Fruit fly (Drosophila melanogaster) whole organism, embryonic: Measurements from ENCODE around the gene CG6610.

Experiments used
- Atf6 ChIP-seq: fragments of 200-800 bp; sonication (Bioruptor generic); IDR thresholded peaks from 2 replicates; pipeline ENCODE4 v1.3.6; 2022; ENCODE audit warnings: missing biosample characterization, missing genetic modification characterization
- Awh ChIP-seq: fragments of 200-800 bp; sonication (Bioruptor generic); IDR thresholded peaks from 2 replicates; pipeline ENCODE4, ENCODE4 v1.3.6; 2022; ENCODE audit warnings: missing biosample characterization, missing genetic modification characterization
- CG10147 ChIP-seq: fragments of 200-800 bp; sonication (Bioruptor generic); optimal IDR thresholded peaks from 2 replicates; lab custom pipeline; 2019; ENCODE audit warnings: missing biosample characterization, mild to moderate bottlenecking, missing genetic modification characterization, moderate library complexity
- CG10209 ChIP-seq: fragments of 200-800 bp; sonication (Bioruptor generic); optimal IDR thresholded peaks from 3 replicates; lab custom pipeline; 2017; ENCODE audit warnings: missing biosample characterization, mild to moderate bottlenecking, missing genetic modification characterization, missing genetic modification reagents
- CG11504 ChIP-seq: fragments of 200-800 bp; sonication (Bioruptor generic); optimal IDR thresholded peaks from 3 replicates; lab custom pipeline; 2019; ENCODE audit warnings: missing biosample characterization, mild to moderate bottlenecking, missing genetic modification characterization, moderate library complexity
- CG12155 ChIP-seq: fragments of 200-800 bp; sonication (Bioruptor generic); optimal IDR thresholded peaks from 3 replicates; lab custom pipeline; 2016; ENCODE audit warnings: missing biosample characterization, missing genetic modification characterization
- CG12942 ChIP-seq: fragments of 200-800 bp; sonication (Bioruptor generic); optimal IDR thresholded peaks from 3 replicates; lab custom pipeline; 2016; ENCODE audit warnings: missing biosample characterization, missing genetic modification characterization
- CG14050 ChIP-seq: fragments of 200-800 bp; sonication (Bioruptor generic); IDR thresholded peaks from 3 replicates; pipeline ENCODE4 v1.3.6; 2022; ENCODE audit warnings: missing biosample characterization, missing genetic modification characterization
- CG1603 ChIP-seq: fragments of 200-800 bp; sonication (Bioruptor generic); optimal IDR thresholded peaks from 2 replicates; lab custom pipeline; 2019; ENCODE audit warnings: missing biosample characterization, mild to moderate bottlenecking, missing genetic modification characterization, moderate library complexity
- CG17361 ChIP-seq: fragments of 200-800 bp; sonication (Bioruptor generic); IDR thresholded peaks from 3 replicates; pipeline ENCODE4 v1.3.6; 2022; ENCODE audit warnings: missing biosample characterization, missing genetic modification characterization
- CG1792 ChIP-seq: fragments of 200-800 bp; sonication (Bioruptor generic); optimal IDR thresholded peaks from 2 replicates; lab custom pipeline; 2016; ENCODE audit warnings: missing biosample characterization, missing genetic modification characterization
- CG18262 ChIP-seq: fragments of 200-800 bp; optimal IDR thresholded peaks from 3 replicates; lab custom pipeline; 2019; ENCODE audit warnings: missing biosample characterization, mild to moderate bottlenecking, missing genetic modification characterization, moderate library complexity
- CG30020 ChIP-seq: fragments of 200-800 bp; optimal IDR thresholded peaks from 2 replicates; lab custom pipeline; 2019; ENCODE audit warnings: missing biosample characterization, mild to moderate bottlenecking, missing genetic modification characterization, moderate library complexity
- CG43689 ChIP-seq: fragments of 200-800 bp; sonication (Bioruptor generic); IDR thresholded peaks from 2 replicates; pipeline ENCODE4 v1.3.6; 2022; ENCODE audit warnings: missing biosample characterization, missing genetic modification characterization
- CG6254 ChIP-seq: fragments of 200-800 bp; sonication (Bioruptor generic); optimal IDR thresholded peaks from 3 replicates; lab custom pipeline; 2017; ENCODE audit warnings: mild to moderate bottlenecking, missing biosample characterization, missing genetic modification reagents, missing genetic modification characterization
- CG7987 ChIP-seq: fragments of 200-800 bp; sonication (Bioruptor generic); optimal IDR thresholded peaks from 2 replicates; lab custom pipeline; 2018; ENCODE audit warnings: missing biosample characterization, mild to moderate bottlenecking, missing genetic modification characterization, moderate library complexity
- CG8388 ChIP-seq: fragments of 200-800 bp; sonication (Bioruptor generic); optimal IDR thresholded peaks from 2 replicates; lab custom pipeline; 2019; ENCODE audit warnings: missing biosample characterization, mild to moderate bottlenecking, missing genetic modification characterization, moderate library complexity
- CG9817 ChIP-seq: fragments of 200-800 bp; sonication (Bioruptor generic); optimal IDR thresholded peaks from 2 replicates; lab custom pipeline; 2018; ENCODE audit warnings: missing biosample characterization, mild to moderate bottlenecking, missing genetic modification characterization, moderate library complexity
- Dip2 ChIP-seq: fragments of 200-800 bp; sonication (Bioruptor generic); IDR thresholded peaks from 2 replicates; pipeline ENCODE4 v1.3.6; 2022; ENCODE audit warnings: missing biosample characterization, missing genetic modification characterization
- Dp ChIP-seq: fragments of 200-800 bp; sonication (Bioruptor generic); optimal IDR thresholded peaks from 2 replicates; lab custom pipeline; 2018; ENCODE audit warnings: missing biosample characterization, mild to moderate bottlenecking, missing genetic modification characterization, moderate library complexity
- Eip74EF ChIP-seq, 2 experiments: fragments of 200-800 bp in 1 of 2; fragments of >200 bp in 1 of 2; sonication (Bioruptor generic) in 1 of 2; optimal IDR thresholded peaks; 2 replicates each; lab custom pipeline; 2017 to 2019; ENCODE audit warnings: missing biosample characterization in 2 of 2, missing genetic modification characterization in 2 of 2, mild to moderate bottlenecking in 1 of 2, moderate library complexity in 1 of 2
- Fer1 ChIP-seq: fragments of 200-800 bp; sonication (Bioruptor generic); optimal IDR thresholded peaks from 2 replicates; lab custom pipeline; 2017; ENCODE audit warnings: missing biosample characterization, mild to moderate bottlenecking, missing genetic modification characterization
- Hmr ChIP-seq: fragments of 200-800 bp; sonication (Bioruptor generic); optimal IDR thresholded peaks from 3 replicates; lab custom pipeline; 2017; ENCODE audit warnings: mild to moderate bottlenecking, missing biosample characterization, missing genetic modification reagents, missing genetic modification characterization
- Hmx ChIP-seq: fragments of 200-800 bp; sonication (Bioruptor generic); optimal IDR thresholded peaks from 2 replicates; lab custom pipeline; 2016; ENCODE audit warnings: missing biosample characterization, missing genetic modification characterization
- Mes4 ChIP-seq: fragments of 200-800 bp; sonication (Bioruptor generic); optimal IDR thresholded peaks from 2 replicates; lab custom pipeline; 2016; ENCODE audit warnings: missing biosample characterization, missing genetic modification characterization
- NFAT ChIP-seq: fragments of 200-800 bp; sonication (Bioruptor generic); IDR thresholded peaks from 2 replicates; pipeline ENCODE4 v1.3.6; 2022; ENCODE audit warnings: missing biosample characterization, missing genetic modification characterization
- Oli ChIP-seq: fragments of 200-800 bp; sonication (Bioruptor generic); optimal IDR thresholded peaks from 2 replicates; lab custom pipeline; 2018; ENCODE audit warnings: missing biosample characterization, mild to moderate bottlenecking, missing genetic modification characterization, moderate library complexity
- TFAM ChIP-seq: fragments of 200-800 bp; sonication (Bioruptor generic); optimal IDR thresholded peaks from 2 replicates; lab custom pipeline; 2017; ENCODE audit warnings: missing biosample characterization, missing genetic modification characterization, inconsistent platforms
- Tbp ChIP-seq: fragments of >200 bp; optimal IDR thresholded peaks from 2 replicates; lab custom pipeline; 2018; ENCODE audit warnings: missing biosample characterization, missing genetic modification characterization
- ato ChIP-seq: fragments of 200-800 bp; sonication (Bioruptor generic); IDR thresholded peaks from 2 replicates; pipeline ENCODE4 v1.3.6; 2022; ENCODE audit warnings: missing biosample characterization, missing genetic modification characterization; ENCODE audit not compliant: partially characterized antibody
- bcd ChIP-seq: fragments of 200-800 bp; sonication (Bioruptor generic); optimal IDR thresholded peaks from 2 replicates; lab custom pipeline; 2017; ENCODE audit warnings: missing biosample characterization, mild to moderate bottlenecking, missing genetic modification characterization
- chif ChIP-seq, 2 experiments: fragments of 200-800 bp; sonication (Bioruptor generic); optimal IDR thresholded peaks; 3 replicates each; lab custom pipeline; 2016; ENCODE audit warnings: missing biosample characterization in 2 of 2, missing genetic modification characterization in 2 of 2
- dimm ChIP-seq: fragments of 200-800 bp; sonication (Bioruptor generic); IDR thresholded peaks from 2 replicates; pipeline ENCODE4 v1.3.6; 2022; ENCODE audit warnings: missing biosample characterization, missing genetic modification characterization
- dm ChIP-seq: fragments of 200-800 bp; sonication (Bioruptor generic); optimal IDR thresholded peaks from 3 replicates; lab custom pipeline; 2016; ENCODE audit warnings: missing biosample characterization, missing genetic modification characterization
- dysf ChIP-seq: fragments of 200-800 bp; sonication (Bioruptor generic); IDR thresholded peaks from 3 replicates; pipeline ENCODE4 v1.3.6; 2022; ENCODE audit warnings: missing biosample characterization, missing genetic modification characterization
- fu2 ChIP-seq: fragments of 200-800 bp; sonication (Bioruptor generic); optimal IDR thresholded peaks from 2 replicates; lab custom pipeline; 2016; ENCODE audit warnings: missing biosample characterization, missing genetic modification characterization
- gcm2 ChIP-seq: fragments of 200-800 bp; sonication (Bioruptor generic); optimal IDR thresholded peaks from 2 replicates; lab custom pipeline; 2016; ENCODE audit warnings: missing biosample characterization, missing genetic modification characterization
- gem ChIP-seq: fragments of 200-800 bp; sonication (Bioruptor generic); optimal IDR thresholded peaks from 2 replicates; lab custom pipeline; 2019; ENCODE audit warnings: missing biosample characterization, mild to moderate bottlenecking, missing genetic modification characterization, moderate library complexity
- grau ChIP-seq: fragments of 200-800 bp; optimal IDR thresholded peaks from 3 replicates; lab custom pipeline; 2019; ENCODE audit warnings: missing biosample characterization, mild to moderate bottlenecking, missing genetic modification characterization, moderate library complexity
- gt ChIP-seq: fragments of 200-800 bp; sonication (Bioruptor generic); IDR thresholded peaks from 2 replicates; pipeline ENCODE4 v1.3.6; 2022; ENCODE audit warnings: missing biosample characterization, missing genetic modification characterization
- ken ChIP-seq: fragments of 200-800 bp; sonication (Bioruptor generic); IDR thresholded peaks from 3 replicates; pipeline ENCODE4 v1.3.6; 2022; ENCODE audit warnings: missing biosample characterization, missing genetic modification characterization
- nmo ChIP-seq: fragments of 200-800 bp; sonication (Bioruptor generic); optimal IDR thresholded peaks from 2 replicates; lab custom pipeline; 2018; ENCODE audit warnings: missing biosample characterization, mild to moderate bottlenecking, missing genetic modification characterization, moderate library complexity
- pnt ChIP-seq: fragments of 200-800 bp; sonication (Bioruptor generic); optimal IDR thresholded peaks from 3 replicates; lab custom pipeline; 2016; ENCODE audit warnings: missing biosample characterization, missing genetic modification characterization
- prd ChIP-seq, 3 experiments: fragments of >200 bp in 2 of 3; fragments of 200-800 bp in 1 of 3; sonication (Bioruptor generic) in 1 of 3; optimal IDR thresholded peaks in 2 of 3; IDR thresholded peaks in 1 of 3; 2 replicates in 2 of 3; 3 replicates in 1 of 3; pipeline versions ENCODE4 v1.3.6 to Lab custom; 2017 to 2022; ENCODE audit warnings: missing biosample characterization in 1 of 3, missing genetic modification characterization in 1 of 3
- ro ChIP-seq: fragments of 200-800 bp; sonication (Bioruptor generic); IDR thresholded peaks from 2 replicates; pipeline ENCODE4 v1.3.6; 2022; ENCODE audit warnings: missing biosample characterization, missing genetic modification characterization
- row ChIP-seq: fragments of 200-800 bp; sonication (Bioruptor generic); IDR thresholded peaks from 3 replicates; pipeline ENCODE4 v1.3.6; 2022; ENCODE audit warnings: missing biosample characterization, missing genetic modification characterization
- schlank ChIP-seq: fragments of 200-800 bp; sonication (Bioruptor generic); optimal IDR thresholded peaks from 2 replicates; lab custom pipeline; 2018; ENCODE audit warnings: missing biosample characterization, mild to moderate bottlenecking, missing genetic modification characterization
- sens ChIP-seq: fragments of 200-800 bp; sonication (Bioruptor generic); peaks from one replicate; lab custom pipeline; 2016; ENCODE audit warnings: missing biosample characterization, missing genetic modification characterization
- sima ChIP-seq: fragments of 200-800 bp; sonication (Bioruptor generic); optimal IDR thresholded peaks from 2 replicates; lab custom pipeline; 2016; ENCODE audit warnings: missing biosample characterization, missing genetic modification characterization
- z ChIP-seq: fragments of 200-800 bp; sonication (Bioruptor generic); IDR thresholded peaks from 3 replicates; pipeline ENCODE4 v1.3.6; 2022; ENCODE audit warnings: missing biosample characterization, missing genetic modification characterization
- zen2 ChIP-seq: fragments of 200-800 bp; sonication (Bioruptor generic); IDR thresholded peaks from 3 replicates; pipeline ENCODE4 v1.3.6; 2022; ENCODE audit warnings: missing biosample characterization, missing genetic modification characterization; ENCODE audit not compliant: partially characterized antibody

CG6610 gene

DNA sequence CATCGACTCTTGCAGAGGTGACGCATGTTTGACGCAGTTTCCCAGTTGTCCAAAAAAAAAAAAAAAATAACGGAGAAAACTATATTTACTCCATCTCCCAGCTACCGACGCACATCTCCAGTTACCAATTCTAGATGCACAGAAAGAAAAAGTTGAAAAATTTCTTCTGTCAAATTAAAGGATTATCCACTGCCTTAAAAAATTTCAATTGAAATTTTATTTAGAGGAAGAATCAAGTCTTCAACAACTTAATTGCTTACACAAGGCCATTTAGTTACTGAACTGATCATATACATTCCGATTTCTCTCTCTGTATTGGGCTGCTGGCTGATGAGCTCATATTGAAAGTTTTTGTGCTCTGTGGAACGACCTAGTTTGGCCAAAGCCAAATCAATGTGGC is 10.7 kb downstream of the CG6610 start (continued):
- TF ChIP-seq Oli (tag; lab: Kevin White, UChicago) (peak; percentile 17), ato (no peak), sima (GFP tag; lab: Kevin White, UChicago) (no peak), Eip74EF (GFP tag; optimal IDR thresholded peaks at IDR 0.05; lab: Kevin White, UChicago) (no peak), zen2 (GFP tag; lab: Robert Waterston, UW) (no peak), CG43689 (GFP tag; lab: Robert Waterston, UW) (no peak), CG30020 (tag; lab: Kevin White, UChicago) (no peak), CG7987 (GFP tag; lab: Kevin White, UChicago) (no peak), bcd (GFP tag; lab: Kevin White, UChicago) (no peak), dimm (GFP tag; lab: Robert Waterston, UW) (no peak), CG12942 (GFP tag; lab: Kevin White, UChicago) (no peak), Hmr (peak; percentile 38), CG12155 (GFP tag; lab: Kevin White, UChicago) (peak; percentile 23), sens (GFP tag; lab: Kevin White, UChicago) (peak; percentile 69), row (peak; percentile 57), CG17361 (GFP tag; lab: Robert Waterston, UW) (0 out of 3 replicates have a peak, but pooled peaks have one; percentile 12), dysf (no peak), CG10147 (GFP tag; lab: Kevin White, UChicago) (no peak), Hmx (no peak), Dp (GFP tag; lab: Kevin White, UChicago) (no peak), Dip2 (GFP tag; lab: Robert Waterston, UW) (no peak), ken (peak; percentile 21; the same call in 1 of the 3 replicates), fu2 (GFP tag; lab: Kevin White, UChicago) (no peak), CG10209 (peak; percentile 6), nmo (GFP tag; lab: Kevin White, UChicago) (peak; percentile 24), CG8388 (GFP tag; lab: Kevin White, UChicago) (peak; percentile 38), ro (GFP tag; lab: Robert Waterston, UW) (no peak), CG9817 (tag; lab: Kevin White, UChicago) (peak; percentile 45), gem (tag; lab: Kevin White, UChicago) (peak; percentile 70), Awh (no peak), CG11504 (tag; lab: Kevin White, UChicago) (peak; percentile 13), TFAM (no peak), CG6254 (GFP tag; lab: Kevin White, UChicago) (no peak), grau (tag; lab: Kevin White, UChicago) (peak; percentile 54), pnt (GFP tag; lab: Kevin White, UChicago) (peak; percentile 12), z (GFP tag; lab: Robert Waterston, UW) (no peak), schlank (tag; lab: Kevin White, UChicago) (no peak), CG1792 (GFP tag; lab: Kevin White, UChicago) (no peak), gcm2 (no peak), CG1603 (tag; lab: Kevin White, UChicago) (peak; percentile 46), chif (GFP tag; optimal IDR thresholded peaks at IDR 0.05; lab: Kevin White, UChicago) (peak; percentile 27 to 29), Tbp (GFP tag; lab: Kevin White, UChicago) (no peak), NFAT (GFP tag; lab: Robert Waterston, UW) (no peak), CG14050 (GFP tag; lab: Robert Waterston, UW) (peak; percentile 11; the same call in 1 of the 3 replicates), Atf6 (peak; percentile 61), gt (no peak), CG18262 (no peak), Mes4 (GFP tag; lab: Kevin White, UChicago) (no peak), prd (optimal IDR thresholded peaks at IDR 0.05; lab: Kevin White, UChicago) (no peak), prd (GFP tag; IDR thresholded peaks at IDR 0.05; lab: Robert Waterston, UW) (peak; percentile 45; the same call in 1 of the 3 replicates), dm (no peak), Fer1 (GFP tag; lab: Kevin White, UChicago) (no peak)
